Fruit fly (Drosophila melanogaster) Kc167 (cell line): ENCODE measurements around the gene Serinc.

ENCODE experiments used
- Myc ChIP-seq: fragments of >200 bp; optimal IDR thresholded peaks from 2 replicates; lab custom pipeline; 2017; ENCODE audit warnings: missing external identifiers
- h ChIP-seq: fragments of >200 bp; optimal IDR thresholded peaks from 3 replicates; lab custom pipeline; 2018; ENCODE audit warnings: missing external identifiers
- insv ChIP-seq: fragments of >200 bp; optimal IDR thresholded peaks from 3 replicates; lab custom pipeline; 2018; ENCODE audit warnings: missing external identifiers
- psq ChIP-seq: fragments of >200 bp; optimal IDR thresholded peaks from 2 replicates; lab custom pipeline; 2017; ENCODE audit warnings: missing external identifiers
- ttk ChIP-seq: sonication (Bioruptor generic); optimal IDR thresholded peaks from 2 replicates; lab custom pipeline; 2017; ENCODE audit warnings: missing external identifiers

DNA sequence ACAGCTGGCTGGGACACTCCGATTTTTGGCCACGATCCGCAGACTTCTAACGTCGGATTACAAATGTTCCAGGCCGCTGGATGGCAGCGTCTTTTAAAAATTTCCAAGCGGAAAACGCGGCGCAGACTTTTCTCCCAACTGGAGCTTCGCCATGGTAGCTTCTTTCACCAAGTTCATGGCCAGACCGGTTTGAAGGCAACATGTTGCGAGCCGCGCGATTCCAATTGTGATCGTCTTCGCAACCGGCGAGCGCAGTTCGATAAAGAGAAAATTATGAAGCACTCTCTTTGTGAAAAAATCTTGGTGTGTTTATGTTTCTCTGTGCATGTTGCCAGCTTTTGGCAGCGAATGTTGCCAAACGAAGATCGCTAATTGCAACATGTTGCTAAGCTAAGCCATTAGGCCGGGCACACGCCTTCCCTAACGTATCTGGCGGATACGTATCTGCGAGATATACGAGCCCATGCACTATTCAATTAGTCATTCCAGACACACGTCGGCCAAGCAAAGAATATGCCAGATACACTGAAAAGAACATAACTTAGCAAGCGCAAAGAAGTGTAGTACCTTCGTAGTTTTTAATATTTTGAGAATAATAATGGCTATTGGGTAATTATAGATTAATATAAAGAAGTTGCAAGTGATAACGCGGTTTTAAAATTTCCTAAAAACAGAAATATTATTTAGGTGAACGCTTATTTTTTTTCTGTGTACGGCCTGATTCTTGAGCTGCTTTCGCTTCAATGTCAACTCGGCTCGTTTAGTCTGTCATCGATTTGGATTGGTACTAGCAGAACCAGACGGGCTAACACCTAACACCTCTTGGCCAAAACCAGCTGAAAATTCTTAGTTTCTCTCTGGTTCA is 39.6 kb downstream of the Serinc start, which contains the start of gene dsx-c73A:
- TF ChIP-seq psq, result no peak
- no peak for TF ChIP-seq ttk (lab: Kevin White, UChicago)
- TF ChIP-seq insv (lab: Kevin White, UChicago), result no peak
- no peak for TF ChIP-seq h
- no peak for TF ChIP-seq Myc
